Worm (Caenorhabditis elegans) whole organism, L1 larva: ENCODE data around the gene acr-2.

Experiments
- aly-2 ChIP-seq: fragments of 150-350 bp; optimal IDR thresholded peaks from 2 replicates; lab custom pipeline; 2014; ENCODE audit warnings: missing biosample characterization, missing genetic modification characterization
- egl-27 ChIP-seq, 2 experiments: fragments of 150-350 bp in 1 of 2; sonication (generic microtip); optimal IDR thresholded peaks; 3 replicates each; lab custom pipeline; 2017 to 2018; ENCODE audit warnings: missing biosample characterization in 2 of 2, missing genetic modification characterization in 2 of 2, missing genetic modification reagents in 2 of 2
- elt-3 ChIP-seq, 6 experiments: fragments of 150-350 bp in 1 of 6; sonication (generic microtip); optimal IDR thresholded peaks; 2 replicates each; lab custom pipeline; 2017 to 2018; ENCODE audit warnings: missing biosample characterization in 6 of 6, missing genetic modification characterization in 6 of 6, inconsistent platforms in 1 of 6
- fos-1 ChIP-seq: fragments of 150-350 bp; optimal IDR thresholded peaks from 2 replicates; lab custom pipeline; 2014; ENCODE audit warnings: missing biosample characterization, missing genetic modification characterization
- sptf-1 ChIP-seq: fragments of 150-350 bp; optimal IDR thresholded peaks from 2 replicates; lab custom pipeline; 2014; ENCODE audit warnings: missing biosample characterization, missing genetic modification characterization
- unc-130 ChIP-seq: fragments of 150-350 bp; optimal IDR thresholded peaks from 2 replicates; lab custom pipeline; 2017; ENCODE audit warnings: missing biosample characterization, missing genetic modification characterization, inconsistent platforms

DNA sequence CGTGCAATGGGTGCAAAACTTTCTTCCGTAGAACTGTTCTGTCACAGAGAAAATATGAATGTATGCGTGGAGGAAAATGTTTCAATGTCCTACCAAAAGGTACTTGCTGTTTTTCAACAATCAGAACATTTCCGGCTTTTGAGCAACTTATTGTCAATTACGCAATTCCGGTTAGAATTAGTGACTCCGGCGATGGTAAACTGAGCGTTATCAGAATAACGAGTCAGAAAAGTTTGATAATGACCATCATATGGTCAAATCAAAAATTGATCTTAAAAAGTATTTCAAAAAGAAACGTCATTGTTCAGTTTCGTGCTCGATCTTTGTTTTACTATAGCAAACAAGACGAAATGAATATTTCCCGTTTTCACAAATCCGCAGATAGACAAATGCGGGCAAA lies 45.6 kb upstream of the acr-2 start:
- TF ChIP-seq fos-1 (tag; lab: Kevin White, UChicago): no peak
- TF ChIP-seq unc-130: no peak
- TF ChIP-seq aly-2 (tag; lab: Kevin White, UChicago): no peak
- no peak for TF ChIP-seq egl-27 (tag; optimal IDR thresholded peaks at IDR 0.05; lab: Kevin White, UChicago)
- no peak for TF ChIP-seq sptf-1
- no peak for TF ChIP-seq elt-3 (tag; optimal IDR thresholded peaks at IDR 0.05; lab: Kevin White, UChicago)
